Worm (Caenorhabditis elegans) whole organism, L4 larva: ENCODE measurements around the gene srh-219.

ENCODE experiments used
- D1046.2 ChIP-seq: fragments of 200-800 bp; sonication (Bioruptor generic); IDR thresholded peaks from 2 replicates; pipeline ENCODE4 v1.3.6; 2022; ENCODE audit warnings: missing genetic modification characterization, missing compliant biosample characterization
- F10B5.3 ChIP-seq: sonication (generic microtip); optimal IDR thresholded peaks from 2 replicates; lab custom pipeline; 2016; ENCODE audit warnings: mild to moderate bottlenecking, missing genetic modification characterization, missing compliant biosample characterization
- F26F4.8 ChIP-seq: fragments of 200-800 bp; sonication (Bioruptor generic); conservative IDR thresholded peaks from 2 replicates; pipeline ENCODE4 v1.3.6; 2022; ENCODE audit warnings: missing genetic modification characterization, missing compliant biosample characterization
- F49E8.2 ChIP-seq: sonication (generic microtip); optimal IDR thresholded peaks from 2 replicates; lab custom pipeline; 2016; ENCODE audit warnings: missing compliant biosample characterization, mild to moderate bottlenecking, missing genetic modification characterization, borderline replicate concordance
- Y75B8A.6 ChIP-seq: fragments of 200-800 bp; sonication (Bioruptor generic); IDR thresholded peaks from 2 replicates; pipeline ENCODE4 v1.3.6; 2022; ENCODE audit warnings: missing genetic modification reagents, missing genetic modification characterization, missing compliant biosample characterization
- ZK337.2 ChIP-seq: fragments of 200-800 bp; sonication (Bioruptor generic); IDR thresholded peaks from 2 replicates; pipeline ENCODE4 v1.3.6; 2022; ENCODE audit warnings: missing genetic modification reagents, missing genetic modification characterization, missing compliant biosample characterization
- aha-1 ChIP-seq: fragments of 150-350 bp; peaks from one replicate; lab custom pipeline; 2014; ENCODE audit warnings: missing biosample characterization, missing genetic modification characterization
- aly-2 ChIP-seq: sonication (generic microtip); optimal IDR thresholded peaks from 2 replicates; lab custom pipeline; 2018; ENCODE audit warnings: missing biosample characterization, missing genetic modification characterization
- ceh-44 ChIP-seq: fragments of 200-800 bp; sonication (Bioruptor generic); IDR thresholded peaks from 2 replicates; pipeline ENCODE4 v1.3.6; 2022; ENCODE audit warnings: missing genetic modification reagents, missing genetic modification characterization, missing compliant biosample characterization
- ceh-62 ChIP-seq: sonication (generic microtip); optimal IDR thresholded peaks from 2 replicates; lab custom pipeline; 2017; ENCODE audit warnings: missing biosample characterization, missing genetic modification characterization
- ceh-82 ChIP-seq: sonication (generic microtip); optimal IDR thresholded peaks from 2 replicates; lab custom pipeline; 2017; ENCODE audit warnings: missing biosample characterization, missing genetic modification characterization
- ctbp-1 ChIP-seq: fragments of 200-800 bp; sonication (Bioruptor generic); IDR thresholded peaks from 2 replicates; pipeline ENCODE4 v1.3.6; 2022; ENCODE audit warnings: missing genetic modification reagents, missing genetic modification characterization, missing compliant biosample characterization
- daf-12 ChIP-seq: fragments of 150-350 bp; optimal IDR thresholded peaks from 2 replicates; lab custom pipeline; 2014; ENCODE audit warnings: missing biosample characterization, missing genetic modification reagents, missing genetic modification characterization
- daf-16 ChIP-seq, 3 experiments: sonication (generic microtip); optimal IDR thresholded peaks; 2 replicates each; lab custom pipeline; 2016 to 2017; ENCODE audit warnings: missing genetic modification characterization in 3 of 3, missing genetic modification reagents in 3 of 3, mild to moderate bottlenecking in 2 of 3, missing compliant biosample characterization in 2 of 3, missing biosample characterization in 1 of 3, moderate library complexity in 1 of 3
- dpl-1 ChIP-seq: fragments of 150-350 bp; optimal IDR thresholded peaks from 2 replicates; lab custom pipeline; 2014; ENCODE audit warnings: missing biosample characterization, missing genetic modification reagents, missing genetic modification characterization
- dve-1 ChIP-seq: sonication (generic microtip); optimal IDR thresholded peaks from 2 replicates; lab custom pipeline; 2017; ENCODE audit warnings: antibody characterized with exemption, mild to moderate bottlenecking, missing genetic modification characterization, missing compliant biosample characterization; ENCODE audit not compliant: insufficient read depth
- egl-27 ChIP-seq: sonication (generic microtip); optimal IDR thresholded peaks from 3 replicates; lab custom pipeline; 2017; ENCODE audit warnings: missing biosample characterization, missing genetic modification reagents, missing genetic modification characterization
- fkh-10 ChIP-seq: fragments of 150-350 bp; optimal IDR thresholded peaks from 2 replicates; lab custom pipeline; 2014; ENCODE audit warnings: missing biosample characterization, missing genetic modification reagents, missing genetic modification characterization
- hlh-11 ChIP-seq: fragments of 200-800 bp; sonication (Bioruptor generic); optimal IDR thresholded peaks from 2 replicates; lab custom pipeline; 2018; ENCODE audit warnings: mild to moderate bottlenecking, missing genetic modification characterization, missing compliant biosample characterization
- hlh-30 ChIP-seq: sonication (generic microtip); optimal IDR thresholded peaks from 2 replicates; lab custom pipeline; 2017; ENCODE audit warnings: antibody characterized with exemption, mild to moderate bottlenecking, missing genetic modification characterization, missing compliant biosample characterization; ENCODE audit not compliant: insufficient read depth
- lim-7 ChIP-seq: fragments of 200-800 bp; sonication (Bioruptor generic); IDR thresholded peaks from 2 replicates; pipeline ENCODE4 v1.3.6; 2022; ENCODE audit warnings: missing genetic modification characterization, missing compliant biosample characterization
- lin-29 ChIP-seq: fragments of 200-800 bp; sonication (Bioruptor generic); IDR thresholded peaks from 2 replicates; pipeline ENCODE4 v1.3.6; 2022; ENCODE audit warnings: missing genetic modification reagents, missing genetic modification characterization, missing compliant biosample characterization
- mdt-29 ChIP-seq: fragments of 200-800 bp; sonication (Bioruptor generic); IDR thresholded peaks from 2 replicates; pipeline ENCODE4 v1.3.6; 2022; ENCODE audit warnings: missing genetic modification reagents, missing genetic modification characterization, missing compliant biosample characterization
- mes-2 ChIP-seq: sonication (generic microtip); optimal IDR thresholded peaks from 2 replicates; lab custom pipeline; 2016; ENCODE audit warnings: missing genotype, mild to moderate bottlenecking, missing genetic modification characterization, missing compliant biosample characterization; ENCODE audit not compliant: poor library complexity, severe bottlenecking
- mxl-3 ChIP-seq: fragments of 200-800 bp; sonication (Bioruptor generic); optimal IDR thresholded peaks from 2 replicates; lab custom pipeline; 2018; ENCODE audit warnings: mild to moderate bottlenecking, missing genetic modification characterization, missing compliant biosample characterization
- nhr-237 ChIP-seq: sonication (generic microtip); optimal IDR thresholded peaks from 2 replicates; lab custom pipeline; 2017; ENCODE audit warnings: missing biosample characterization, missing genetic modification characterization
- nhr-25 ChIP-seq: sonication (generic microtip); optimal IDR thresholded peaks from 2 replicates; lab custom pipeline; 2017; ENCODE audit warnings: missing genetic modification characterization, mild to moderate bottlenecking, missing compliant biosample characterization, antibody characterized with exemption, moderate library complexity, borderline replicate concordance; ENCODE audit not compliant: insufficient read depth
- nhr-42 ChIP-seq: fragments of 200-800 bp; sonication (Bioruptor generic); IDR thresholded peaks from 2 replicates; pipeline ENCODE4 v1.3.6; 2022; ENCODE audit warnings: missing genetic modification characterization, missing compliant biosample characterization
- nhr-48 ChIP-seq: sonication (generic microtip); optimal IDR thresholded peaks from 2 replicates; lab custom pipeline; 2016; ENCODE audit warnings: mild to moderate bottlenecking, missing genetic modification characterization, missing compliant biosample characterization
- pha-4 ChIP-seq, 2 experiments: fragments of 150-350 bp in 1 of 2; fragments of 200-800 bp in 1 of 2; sonication (Bioruptor generic) in 1 of 2; IDR thresholded peaks in 1 of 2; optimal IDR thresholded peaks in 1 of 2; 2 replicates each; pipeline versions ENCODE4 v1.3.6 to Lab custom; 2014 to 2022; ENCODE audit warnings: missing genetic modification characterization in 2 of 2, missing genetic modification reagents in 2 of 2, missing biosample characterization in 1 of 2, missing compliant biosample characterization in 1 of 2
- saeg-2 ChIP-seq: fragments of 200-800 bp; sonication (Bioruptor generic); IDR thresholded peaks from 2 replicates; pipeline ENCODE4 v1.3.6; 2022; ENCODE audit warnings: missing genetic modification reagents, missing genetic modification characterization, missing compliant biosample characterization
- set-16 ChIP-seq: fragments of 200-800 bp; sonication (Bioruptor generic); IDR thresholded peaks from 2 replicates; pipeline ENCODE4 v1.3.6; 2022; ENCODE audit warnings: missing genetic modification reagents, missing genetic modification characterization, missing compliant biosample characterization
- snpc-1.2 ChIP-seq: fragments of 200-800 bp; sonication (Bioruptor generic); IDR thresholded peaks from 2 replicates; pipeline ENCODE4 v1.3.6; 2022; ENCODE audit warnings: missing genetic modification reagents, missing genetic modification characterization, missing compliant biosample characterization
- spr-1 ChIP-seq: sonication (generic microtip); optimal IDR thresholded peaks from 2 replicates; lab custom pipeline; 2016; ENCODE audit warnings: mild to moderate bottlenecking, missing genetic modification characterization, missing compliant biosample characterization
- spr-3 ChIP-seq: fragments of 200-800 bp; sonication (Bioruptor generic); optimal IDR thresholded peaks from 2 replicates; lab custom pipeline; 2018; ENCODE audit warnings: mild to moderate bottlenecking, missing genetic modification characterization, missing compliant biosample characterization
- tra-1 ChIP-seq: fragments of 200-800 bp; sonication (Bioruptor generic); IDR thresholded peaks from 2 replicates; pipeline ENCODE4 v1.3.6; 2022; ENCODE audit warnings: missing genetic modification reagents, missing genetic modification characterization, missing compliant biosample characterization
- unc-39 ChIP-seq: sonication (generic microtip); optimal IDR thresholded peaks from 2 replicates; lab custom pipeline; 2017; ENCODE audit warnings: missing biosample characterization, missing genetic modification characterization
- unc-62 ChIP-seq, 3 experiments: fragments of 150-350 bp in 1 of 3; sonication (generic microtip); optimal IDR thresholded peaks in 2 of 3; peaks in 1 of 3; 1 replicate in 1 of 3; 2 replicates in 2 of 3; lab custom pipeline; 2014 to 2017; ENCODE audit warnings: missing biosample characterization in 3 of 3, missing genetic modification characterization in 3 of 3, missing genetic modification reagents in 3 of 3, missing genotype in 1 of 3
- zip-2 ChIP-seq: fragments of 150-350 bp; optimal IDR thresholded peaks from 2 replicates; lab custom pipeline; 2014; ENCODE audit warnings: missing biosample characterization, missing genetic modification characterization
- ztf-11 ChIP-seq: fragments of 150-350 bp; optimal IDR thresholded peaks from 2 replicates; lab custom pipeline; 2014; ENCODE audit warnings: missing biosample characterization, missing genetic modification characterization
- ztf-7 ChIP-seq: fragments of 150-350 bp; optimal IDR thresholded peaks from 2 replicates; lab custom pipeline; 2014; ENCODE audit warnings: missing biosample characterization, missing genetic modification characterization

srh-219 gene

DNA sequence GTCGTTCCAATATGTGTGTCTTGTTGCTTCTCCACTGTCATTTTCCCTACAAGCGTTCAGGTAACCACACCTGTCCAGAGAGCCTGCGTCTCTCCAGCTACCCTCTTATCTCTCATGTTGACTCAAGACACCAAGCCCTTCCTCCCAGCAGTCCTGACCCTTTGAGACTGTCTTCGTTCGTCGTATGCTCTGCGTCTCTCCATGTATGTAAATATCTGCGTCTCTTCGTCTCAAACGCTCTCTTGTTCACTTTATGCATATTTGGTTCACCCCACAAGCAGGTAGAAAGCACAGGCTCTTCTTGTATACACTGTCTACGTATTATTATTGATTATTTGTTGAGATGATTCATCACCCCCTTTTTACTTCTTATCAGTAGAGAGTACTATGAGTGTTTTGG, 2.5 kb downstream of the srh-219 start (continued):
- TF ChIP-seq mxl-3 (GFP tag; lab: Kevin White, UChicago) (peak; percentile 49), lim-7 (no peak), mdt-29 (GFP tag; lab: Robert Waterston, UW) (no peak), D1046.2 (GFP tag; lab: Robert Waterston, UW) (0 out of 2 replicates have a peak, but pooled peaks have one; percentile 36), daf-16 (GFP tag; optimal IDR thresholded peaks at IDR 0.05; lab: Kevin White, UChicago) (peak in 1 of 2 experiments; percentile 75), daf-16 (tag; optimal IDR thresholded peaks at IDR 0.05; lab: Kevin White, UChicago) (peak; percentile 98), nhr-48 (peak; percentile 71), F10B5.3 (no peak)

DNA sequence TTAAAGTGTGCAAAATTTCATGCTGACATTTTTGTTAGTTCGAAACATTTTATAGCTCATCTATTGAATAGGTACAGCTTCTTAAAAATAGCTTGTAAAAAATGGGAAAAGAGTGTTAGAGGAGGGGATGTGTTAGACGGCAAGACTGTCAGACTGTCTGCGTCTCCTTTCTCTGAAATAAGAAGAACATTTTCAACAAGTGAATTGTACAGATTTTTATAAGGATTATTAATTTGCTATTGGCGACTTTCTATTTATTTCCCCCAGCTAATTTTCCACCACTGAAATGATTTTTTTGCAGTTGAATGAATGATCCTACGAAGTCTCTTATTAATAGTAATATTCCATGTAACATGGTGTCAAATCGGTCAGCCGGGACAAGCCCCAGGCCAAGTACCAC, 3.2 kb downstream of the srh-219 start, which contains the start of gene C06B8.7:
TSS of gene C06B8.7 (plus strand) at position 301 of the 400 bp plus-strand sequence.
- TF ChIP-seq mxl-3 (GFP tag; lab: Kevin White, UChicago), result no peak
- no peak for TF ChIP-seq mes-2
- TF ChIP-seq nhr-48, result no peak
- TF ChIP-seq ceh-62 (tag; lab: Kevin White, UChicago), result no peak
- no peak for TF ChIP-seq lin-29 (GFP tag; lab: Robert Waterston, UW)
- TF ChIP-seq set-16 (GFP tag; lab: Robert Waterston, UW), result no peak
- no peak for TF ChIP-seq Y75B8A.6
- TF ChIP-seq zip-2 (tag; lab: Kevin White, UChicago), result no peak

DNA sequence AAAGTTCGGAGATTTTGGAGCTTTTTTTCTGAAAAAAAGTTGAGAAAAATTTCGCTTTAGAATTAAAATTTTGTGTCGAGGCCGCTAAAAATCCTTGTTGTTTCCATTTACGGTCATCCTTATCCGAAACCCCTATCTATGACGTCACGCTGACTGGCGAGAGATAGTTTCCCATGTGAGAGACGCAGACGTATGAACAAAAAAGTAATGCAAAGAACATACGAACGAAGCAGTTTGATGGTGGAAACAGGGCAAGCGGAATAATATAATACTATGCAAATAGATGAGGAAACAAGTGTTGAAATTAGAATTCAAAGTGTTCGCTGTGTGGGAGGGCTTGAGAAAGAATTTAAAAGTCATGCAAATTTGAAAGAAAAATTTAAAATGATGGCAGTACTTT, 3.8 kb downstream of the srh-219 start:
- TF ChIP-seq hlh-11 (tag; lab: Kevin White, UChicago), result peak; percentile 24
- no peak for TF ChIP-seq daf-16 (GFP tag; optimal IDR thresholded peaks at IDR 0.05; lab: Kevin White, UChicago)
- TF ChIP-seq daf-16 (tag; optimal IDR thresholded peaks at IDR 0.05; lab: Kevin White, UChicago), result peak; percentile 51
- peak; percentile 50 for TF ChIP-seq dve-1 (tag; lab: Kevin White, UChicago)
- peak; percentile 1 for TF ChIP-seq mes-2
- TF ChIP-seq unc-39 (tag; lab: Kevin White, UChicago), result no peak

DNA sequence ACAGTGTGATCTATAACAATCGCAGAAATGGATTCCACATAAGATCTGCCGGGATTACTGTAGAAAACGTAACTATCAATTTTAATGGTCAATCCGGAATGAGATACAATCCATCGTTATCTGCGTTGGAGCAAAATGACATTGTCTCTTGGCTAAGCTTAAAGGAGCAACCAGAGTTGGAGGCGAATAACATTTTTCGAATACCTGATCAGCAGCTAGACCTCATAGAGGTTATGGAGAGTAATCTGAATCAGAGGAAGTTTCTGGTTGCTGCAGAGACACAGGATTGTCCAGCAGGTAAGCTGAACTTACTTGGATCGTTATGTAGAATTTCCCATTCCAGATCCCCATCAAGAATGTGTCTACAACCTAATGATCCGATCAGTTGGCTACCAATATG, 8.3 kb downstream of the srh-219 start:
- no peak for TF ChIP-seq ceh-44 (GFP tag; lab: Robert Waterston, UW)
- TF ChIP-seq hlh-11 (tag; lab: Kevin White, UChicago), result no peak
- TF ChIP-seq unc-62 (GFP tag; optimal IDR thresholded peaks at IDR 0.05 in 1 of 2; lab: Kevin White, UChicago), result peak in 1 of 2 experiments; percentile 76
- TF ChIP-seq unc-62 (tag; optimal IDR thresholded peaks at IDR 0.05; lab: Kevin White, UChicago), result no peak
- TF ChIP-seq, all 104 proteins: peak for 1

DNA sequence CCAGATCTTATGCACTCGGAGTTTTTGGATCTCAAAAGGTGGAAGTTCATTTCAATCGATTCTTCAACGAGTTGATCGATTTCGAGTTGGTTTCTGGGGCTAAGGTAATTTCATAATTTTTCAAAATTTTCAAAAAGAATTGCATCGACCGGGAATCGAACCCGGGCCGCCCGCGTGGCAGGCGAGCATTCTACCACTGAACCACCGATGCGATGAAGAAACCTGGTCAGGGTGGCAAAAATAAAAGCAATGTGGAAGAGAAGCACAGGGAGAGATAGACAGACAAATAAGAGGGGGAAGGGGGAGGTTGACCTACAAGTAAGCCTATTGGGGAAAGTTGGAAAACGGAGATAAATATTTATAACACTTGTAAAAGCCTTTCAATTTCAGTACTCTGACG, 9.8 kb downstream of the srh-219 start:
- TF ChIP-seq ceh-82 (no peak), ztf-11 (tag; lab: Kevin White, UChicago) (no peak), saeg-2 (no peak), daf-12 (tag; lab: Kevin White, UChicago) (no peak), fkh-10 (GFP tag; lab: Kevin White, UChicago) (no peak), F49E8.2 (tag; lab: Kevin White, UChicago) (no peak), tra-1 (peak; percentile 54; the same call in 1 of the 2 replicates), spr-3 (GFP tag; lab: Kevin White, UChicago) (no peak), egl-27 (no peak), ztf-7 (no peak), F26F4.8 (GFP tag; lab: Robert Waterston, UW) (0 out of 2 replicates have a peak, but pooled peaks have one; percentile 49), spr-1 (tag; lab: Kevin White, UChicago) (peak; percentile 28), dpl-1 (GFP tag; lab: Kevin White, UChicago) (peak; percentile 16), ctbp-1 (GFP tag; lab: Robert Waterston, UW) (peak; percentile 82), aha-1 (tag; lab: Kevin White, UChicago) (no peak), nhr-25 (tag; lab: Kevin White, UChicago) (no peak), ZK337.2 (peak; percentile 58; the same call in 1 of the 2 replicates), nhr-42 (GFP tag; lab: Robert Waterston, UW) (0 out of 2 replicates have a peak, but pooled peaks have one; percentile 44), pha-4 (GFP tag; IDR thresholded peaks at IDR 0.05; lab: Robert Waterston, UW) (no peak), pha-4 (tag; optimal IDR thresholded peaks at IDR 0.05; lab: Kevin White, UChicago) (no peak), zip-2 (tag; lab: Kevin White, UChicago) (no peak), hlh-30 (tag; lab: Kevin White, UChicago) (no peak), snpc-1.2 (GFP tag; lab: Robert Waterston, UW) (peak; percentile 77), aly-2 (no peak), nhr-237 (tag; lab: Kevin White, UChicago) (no peak)
